Worm (Caenorhabditis elegans) whole organism, early embryonic: ENCODE data around the gene srh-173.

Experiments
- B0310.2 ChIP-seq: sonication (generic microtip); optimal IDR thresholded peaks from 2 replicates; lab custom pipeline; 2016; ENCODE audit warnings: mild to moderate bottlenecking, missing genetic modification characterization, missing compliant biosample characterization
- F13C5.2 ChIP-seq: sonication (generic microtip); optimal IDR thresholded peaks from 2 replicates; lab custom pipeline; 2017; ENCODE audit warnings: mild to moderate bottlenecking, missing genetic modification characterization, inconsistent platforms, missing compliant biosample characterization
- aly-1 ChIP-seq: sonication (generic microtip); optimal IDR thresholded peaks from 2 replicates; lab custom pipeline; 2016; ENCODE audit warnings: missing genetic modification characterization, missing compliant biosample characterization
- ama-1 ChIP-seq: fragments of 150-350 bp; optimal IDR thresholded peaks from 2 replicates; lab custom pipeline; 2014
- ceh-13 ChIP-seq: fragments of 200-800 bp; sonication (Bioruptor generic); optimal IDR thresholded peaks from 2 replicates; lab custom pipeline; 2018; ENCODE audit warnings: mild to moderate bottlenecking, missing genetic modification characterization, missing compliant biosample characterization
- ceh-36 ChIP-seq: sonication (generic microtip); optimal IDR thresholded peaks from 2 replicates; lab custom pipeline; 2016; ENCODE audit warnings: missing genetic modification characterization, inconsistent platforms, missing compliant biosample characterization
- ets-7 ChIP-seq: sonication (generic microtip); optimal IDR thresholded peaks from 2 replicates; lab custom pipeline; 2016; ENCODE audit warnings: missing genotype, missing genetic modification characterization, missing compliant biosample characterization
- flt-1 ChIP-seq: fragments of 200-800 bp; sonication (Bioruptor generic); IDR thresholded peaks from 2 replicates; pipeline ENCODE4 v1.3.6; 2022; ENCODE audit warnings: missing genetic modification characterization, missing compliant biosample characterization
- hmbx-1 ChIP-seq: sonication (generic microtip); optimal IDR thresholded peaks from 2 replicates; lab custom pipeline; 2016; ENCODE audit warnings: mild to moderate bottlenecking, missing genetic modification characterization, missing compliant biosample characterization
- hmg-4 ChIP-seq: fragments of 200-800 bp; sonication (Bioruptor generic); optimal IDR thresholded peaks from 2 replicates; lab custom pipeline; 2018; ENCODE audit warnings: mild to moderate bottlenecking, missing genetic modification characterization, missing compliant biosample characterization
- hnd-1 ChIP-seq: sonication (generic microtip); optimal IDR thresholded peaks from 2 replicates; lab custom pipeline; 2016; ENCODE audit warnings: missing genetic modification characterization, missing compliant biosample characterization
- pes-1 ChIP-seq: fragments of 200-800 bp; sonication (Bioruptor generic); IDR thresholded peaks from 2 replicates; pipeline ENCODE4 v1.3.6; 2022; ENCODE audit warnings: missing genetic modification reagents, missing genetic modification characterization, missing compliant biosample characterization
- scrt-1 ChIP-seq: fragments of 200-800 bp; sonication (Bioruptor generic); IDR thresholded peaks from 2 replicates; pipeline ENCODE4 v1.3.6; 2022; ENCODE audit warnings: missing genetic modification characterization, missing compliant biosample characterization
- sea-1 ChIP-seq: fragments of 200-800 bp; sonication (Bioruptor generic); conservative IDR thresholded peaks from 2 replicates; pipeline ENCODE4 v1.3.6; 2022; ENCODE audit warnings: missing genetic modification characterization, missing compliant biosample characterization
- tbx-11 ChIP-seq: fragments of 200-800 bp; sonication (Bioruptor generic); IDR thresholded peaks from 2 replicates; pipeline ENCODE4 v1.3.6; 2022; ENCODE audit warnings: missing genetic modification characterization, missing compliant biosample characterization
- tbx-37 ChIP-seq: fragments of 200-800 bp; sonication (Bioruptor generic); conservative IDR thresholded peaks from 2 replicates; pipeline ENCODE4 v1.3.6; 2022; ENCODE audit warnings: missing genetic modification reagents, missing genetic modification characterization, missing compliant biosample characterization
- tra-4 ChIP-seq: sonication (generic microtip); optimal IDR thresholded peaks from 2 replicates; lab custom pipeline; 2017; ENCODE audit warnings: missing genetic modification characterization, missing compliant biosample characterization

srh-173 gene

DNA sequence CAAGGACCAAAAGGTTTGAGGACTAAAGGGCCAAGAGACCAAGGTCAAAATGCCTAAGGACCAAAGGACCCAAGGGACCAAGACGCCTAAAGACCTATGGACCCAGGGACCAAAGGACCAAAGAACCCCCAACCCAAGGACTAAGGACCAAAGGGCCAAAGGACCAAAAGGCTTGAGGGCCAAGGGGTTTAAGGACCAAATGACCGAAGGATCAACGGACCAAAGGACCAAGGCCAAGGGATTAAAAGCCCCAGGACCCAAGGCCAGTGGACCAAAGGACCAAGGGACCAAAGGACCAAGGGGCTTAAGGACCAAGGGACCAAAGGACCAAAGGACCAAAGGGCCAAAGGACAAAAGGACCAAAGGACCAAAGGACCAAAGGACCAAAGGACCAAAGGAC is 26.7 kb downstream of the srh-173 start:
- TF ChIP-seq scrt-1 = 0 out of 2 replicates have a peak, but pooled peaks have one; percentile 38
- TF ChIP-seq tra-4 = no peak
- TF ChIP-seq hmg-4 (GFP tag; lab: Kevin White, UChicago) = no peak
- no peak for TF ChIP-seq B0310.2 (tag; lab: Kevin White, UChicago)
- 0 out of 2 replicates have a peak, but pooled peaks have one; percentile 25 for TF ChIP-seq tbx-37 (GFP tag; lab: Robert Waterston, UW)
- peak; percentile 63 for TF ChIP-seq ceh-36 (tag; lab: Kevin White, UChicago)
- no peak for TF ChIP-seq tbx-11 (GFP tag; lab: Robert Waterston, UW)
- TF ChIP-seq aly-1 (tag; lab: Kevin White, UChicago) = no peak
- no peak for TF ChIP-seq ceh-13 (GFP tag; lab: Kevin White, UChicago)
- no peak for TF ChIP-seq flt-1 (GFP tag; lab: Robert Waterston, UW)
- TF ChIP-seq ama-1 (lab: Kevin White, UChicago) = no peak

- TF ChIP-seq sea-1 (GFP tag; lab: Robert Waterston, UW) (no peak), hmg-4 (GFP tag; lab: Kevin White, UChicago) (no peak), scrt-1 (0 out of 2 replicates have a peak, but pooled peaks have one; percentile 24), B0310.2 (tag; lab: Kevin White, UChicago) (no peak), pes-1 (GFP tag; lab: Robert Waterston, UW) (no peak)
These were observed 27.6 kb downstream of the srh-173 start for ce11 chrV:20000639-20001038.

ce11 chrV:20002194-20002593 is 29.1 kb downstream of the srh-173 start:
- TF ChIP-seq hmg-4 (GFP tag; lab: Kevin White, UChicago) (no peak), ama-1 (lab: Kevin White, UChicago) (no peak), scrt-1 (0 out of 2 replicates have a peak, but pooled peaks have one; percentile 41)

DNA sequence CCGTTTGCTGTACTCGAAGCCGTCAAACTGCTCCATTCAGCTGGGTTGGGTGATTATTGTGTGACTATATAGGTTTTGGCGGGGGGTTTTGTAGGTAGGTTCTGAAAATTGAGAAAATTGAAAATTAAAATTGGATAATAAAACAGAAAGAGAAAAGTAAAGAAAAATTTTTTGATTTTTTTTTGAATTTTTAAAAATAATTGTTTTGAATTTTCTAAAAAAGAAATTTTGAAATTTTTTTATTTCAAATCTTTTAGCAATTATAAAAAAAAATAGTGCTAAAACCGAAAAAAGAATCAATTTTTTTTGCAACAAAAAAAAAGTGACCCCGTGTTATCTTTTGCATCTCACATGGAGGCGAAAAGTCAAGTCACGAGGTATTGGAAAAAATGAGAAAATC is 31.3 kb downstream of the srh-173 start, which contains the start of gene unc-51:
unc-51 (minus strand) TSS at position 101 of the 400 bp plus-strand sequence.
- no peak for TF ChIP-seq hmg-4 (GFP tag; lab: Kevin White, UChicago)
- no peak for TF ChIP-seq F13C5.2
- TF ChIP-seq hnd-1 = no peak
- TF ChIP-seq aly-1 (tag; lab: Kevin White, UChicago) = no peak
- no peak for TF ChIP-seq scrt-1
- no peak for TF ChIP-seq ets-7 (tag; lab: Kevin White, UChicago)
- no peak for TF ChIP-seq tra-4
- TF ChIP-seq ceh-36 (tag; lab: Kevin White, UChicago) = no peak
- TF ChIP-seq ceh-13 (GFP tag; lab: Kevin White, UChicago) = no peak
- no peak for TF ChIP-seq B0310.2 (tag; lab: Kevin White, UChicago)
- TF ChIP-seq hmbx-1 (tag; lab: Kevin White, UChicago) = no peak
- TF ChIP-seq sea-1 (GFP tag; lab: Robert Waterston, UW) = no peak
- TF ChIP-seq flt-1 (GFP tag; lab: Robert Waterston, UW) = no peak
- TF ChIP-seq tbx-37 (GFP tag; lab: Robert Waterston, UW) = no peak

DNA sequence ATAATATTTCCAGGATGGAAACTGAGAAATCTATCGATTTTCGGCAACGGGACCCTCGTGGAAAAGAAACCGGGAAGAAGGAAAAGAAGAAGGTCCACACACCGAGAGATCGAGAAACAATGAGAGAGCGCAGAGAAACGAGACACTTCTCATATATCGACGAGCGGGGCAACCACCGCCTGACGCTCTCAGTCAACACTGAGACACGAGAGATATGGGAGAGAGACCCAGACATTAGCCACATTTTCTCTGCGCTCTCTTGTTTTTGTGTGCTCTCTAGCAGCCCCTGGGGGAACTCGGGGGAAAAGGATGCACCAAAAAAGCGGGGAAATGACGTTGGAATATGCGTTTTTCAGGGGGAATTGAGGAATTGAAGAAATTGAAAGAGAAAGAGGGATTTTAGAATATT is 32.6 kb downstream of the srh-173 start:
- peak; percentile 61 for TF ChIP-seq hmg-4 (GFP tag; lab: Kevin White, UChicago)
- TF ChIP-seq aly-1 (tag; lab: Kevin White, UChicago) = no peak
- peak; percentile 52 for TF ChIP-seq F13C5.2

- TF ChIP-seq B0310.2 (tag; lab: Kevin White, UChicago) = no peak
- no peak for TF ChIP-seq tbx-11 (GFP tag; lab: Robert Waterston, UW)
- no peak for TF ChIP-seq pes-1 (GFP tag; lab: Robert Waterston, UW)
- TF ChIP-seq aly-1 (tag; lab: Kevin White, UChicago) = no peak
- TF ChIP-seq tbx-37 (GFP tag; lab: Robert Waterston, UW) = no peak
- no peak for TF ChIP-seq ceh-36 (tag; lab: Kevin White, UChicago)
- no peak for TF ChIP-seq ets-7 (tag; lab: Kevin White, UChicago)
- TF ChIP-seq F13C5.2 = no peak
- no peak for TF ChIP-seq sea-1 (GFP tag; lab: Robert Waterston, UW)
- no peak for TF ChIP-seq ama-1 (lab: Kevin White, UChicago)
- TF ChIP-seq flt-1 (GFP tag; lab: Robert Waterston, UW) = no peak
- TF ChIP-seq hmg-4 (GFP tag; lab: Kevin White, UChicago) = no peak
- TF ChIP-seq scrt-1 = no peak
- TF ChIP-seq hnd-1 = no peak
- no peak for TF ChIP-seq ceh-13 (GFP tag; lab: Kevin White, UChicago)
- TF ChIP-seq hmbx-1 (tag; lab: Kevin White, UChicago) = no peak
- TF ChIP-seq tra-4 = no peak
These were observed 34.4 kb downstream of the srh-173 start, which contains the start of gene Y60A3A.23 for ce11 chrV:20007470-20007869. Gene Y60A3A.23, plus strand, starts transcription at chrV:20007770.

DNA sequence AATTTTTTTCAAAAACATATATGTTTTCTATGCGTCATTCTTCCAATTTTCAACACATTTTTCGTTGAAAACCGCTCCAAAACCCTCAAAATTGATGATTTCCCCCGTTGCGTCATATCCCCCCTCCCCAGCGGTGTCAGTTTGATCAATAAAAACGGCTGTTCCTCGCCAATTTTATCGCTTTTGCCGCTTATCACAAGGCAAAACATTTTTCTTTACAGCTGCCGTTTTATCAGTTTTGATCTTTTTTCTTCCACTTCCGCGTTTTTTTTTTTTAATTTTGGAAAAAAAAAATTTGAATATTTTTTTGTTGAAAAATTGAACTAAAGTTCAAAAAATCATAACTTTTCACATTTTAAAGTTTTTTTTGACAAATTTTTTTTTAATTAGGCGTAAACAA is 38.1 kb downstream of the srh-173 start:
- TF ChIP-seq tbx-11 (GFP tag; lab: Robert Waterston, UW) = no peak
- no peak for TF ChIP-seq flt-1 (GFP tag; lab: Robert Waterston, UW)
- TF ChIP-seq ets-7 (tag; lab: Kevin White, UChicago) = no peak

DNA sequence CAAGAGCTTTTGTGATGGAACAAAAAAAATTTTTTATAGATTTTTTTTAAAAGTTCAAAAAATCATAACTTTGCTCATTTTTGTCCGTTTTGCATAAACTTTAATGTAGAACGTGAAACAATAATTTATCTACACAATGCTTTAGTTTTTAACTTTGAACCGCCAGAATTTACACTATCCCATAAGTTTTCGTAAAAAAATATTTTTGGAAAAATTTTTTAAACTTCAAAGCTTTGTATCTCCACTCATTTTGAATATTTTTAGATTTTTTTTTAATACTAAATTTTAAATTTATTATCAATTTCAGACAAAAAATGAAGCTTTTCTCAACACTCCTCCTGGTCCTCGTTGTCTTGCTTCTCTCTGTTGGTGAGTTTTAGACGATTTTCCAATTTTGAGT is 38.6 kb downstream of the srh-173 start, which contains the start of gene Y60A3A.21:
Y60A3A.21 (plus strand) TSS at position 301 of the 400 bp plus-strand sequence.
- TF ChIP-seq scrt-1 = no peak
- no peak for TF ChIP-seq ets-7 (tag; lab: Kevin White, UChicago)
- TF ChIP-seq tbx-11 (GFP tag; lab: Robert Waterston, UW) = no peak
- no peak for TF ChIP-seq B0310.2 (tag; lab: Kevin White, UChicago)
- TF ChIP-seq tra-4 = no peak
- no peak for TF ChIP-seq ceh-36 (tag; lab: Kevin White, UChicago)
- no peak for TF ChIP-seq aly-1 (tag; lab: Kevin White, UChicago)
- TF ChIP-seq tbx-37 (GFP tag; lab: Robert Waterston, UW) = no peak
- no peak for TF ChIP-seq pes-1 (GFP tag; lab: Robert Waterston, UW)
- no peak for TF ChIP-seq ceh-13 (GFP tag; lab: Kevin White, UChicago)
- no peak for TF ChIP-seq F13C5.2
- TF ChIP-seq flt-1 (GFP tag; lab: Robert Waterston, UW) = no peak
- no peak for TF ChIP-seq sea-1 (GFP tag; lab: Robert Waterston, UW)
- TF ChIP-seq hnd-1 = no peak
- no peak for TF ChIP-seq ama-1 (lab: Kevin White, UChicago)
- no peak for TF ChIP-seq hmbx-1 (tag; lab: Kevin White, UChicago)
